Worm (Caenorhabditis elegans) whole organism, dauer: ENCODE measurements around the gene T03F6.10.

Experiments
- unc-62 ChIP-seq: sonication (generic microtip); optimal IDR thresholded peaks from 2 replicates; lab custom pipeline; 2017; ENCODE audit warnings: missing biosample characterization, missing genetic modification reagents, missing genetic modification characterization

The T03F6.10 gene

ce11 chrIII:13342079-13342734, 35.9 kb downstream of the T03F6.10 start, which contains the start of gene dro-1:
Gene dro-1 (plus strand): TSS chrIII:13342684.
- no peak for TF ChIP-seq unc-62 (GFP tag; lab: Kevin White, UChicago)

- no peak for TF ChIP-seq unc-62 (GFP tag; lab: Kevin White, UChicago)
These were observed 36.9 kb downstream of the T03F6.10 start, which contains the start of gene nud-1 for ce11 chrIII:13341275-13341626. Gene nud-1 (plus strand): TSS chrIII:13341527.

ce11 chrIII:13340504-13341274, 37.5 kb downstream of the T03F6.10 start:
- no peak for TF ChIP-seq unc-62 (GFP tag; lab: Kevin White, UChicago)

ce11 chrIII:13339672-13340071, 38.5 kb downstream of the T03F6.10 start, which contains the start of gene F53A2.3:
Gene F53A2.3 (minus strand): TSS chrIII:13339772.
- TF ChIP-seq unc-62 (GFP tag; lab: Kevin White, UChicago), result no peak

- TF ChIP-seq unc-62 (GFP tag; lab: Kevin White, UChicago), result no peak
These were observed 44.4 kb downstream of the T03F6.10 start, which contains the start of gene sdz-20 for ce11 chrIII:13333754-13334153. Gene sdz-20 (plus strand): TSS chrIII:13334054.

- no peak for TF ChIP-seq unc-62 (GFP tag; lab: Kevin White, UChicago)
These were observed 49.2 kb downstream of the T03F6.10 start for ce11 chrIII:13328911-13329310.
